Fruit fly (Drosophila melanogaster) whole organism, prepupa: ENCODE results near the gene rumi.

Experiments used
- CG10669 ChIP-seq: fragments of 200-800 bp; sonication (Bioruptor generic); optimal IDR thresholded peaks from 3 replicates; lab custom pipeline; 2018; ENCODE audit warnings: missing biosample characterization, mild to moderate bottlenecking, missing genetic modification characterization, moderate library complexity
- Hr39 ChIP-seq: fragments of 200-800 bp; sonication (Bioruptor generic); optimal IDR thresholded peaks from 2 replicates; lab custom pipeline; 2016; ENCODE audit warnings: missing biosample characterization, missing genetic modification characterization
- OdsH ChIP-seq: fragments of 200-800 bp; sonication (Bioruptor generic); optimal IDR thresholded peaks from 3 replicates; lab custom pipeline; 2016; ENCODE audit warnings: missing biosample characterization, missing genetic modification characterization

dm6 chr3R:22701793-22702192, 48.6 kb downstream of the rumi start, which contains the start of the genes CG6972 and CCAP:
- TF ChIP-seq Hr39 (GFP tag; lab: Kevin White, UChicago), result no peak
- TF ChIP-seq OdsH (GFP tag; lab: Kevin White, UChicago), result no peak
- TF ChIP-seq CG10669 (GFP tag; lab: Kevin White, UChicago), result no peak
